Worm (Caenorhabditis elegans) whole organism, young adult: ENCODE data around the gene Y36E3A.2.

Experiments used
- C17E4.6 ChIP-seq: fragments of 200-800 bp; sonication (Bioruptor generic); IDR thresholded peaks from 2 replicates; pipeline ENCODE4 v1.3.6; 2022; ENCODE audit warnings: missing genetic modification reagents, missing genetic modification characterization, missing compliant biosample characterization
- D2030.7 ChIP-seq: fragments of 200-800 bp; sonication (Bioruptor generic); IDR thresholded peaks from 2 replicates; pipeline ENCODE4 v1.3.6; 2022; ENCODE audit warnings: missing genetic modification reagents, missing genetic modification characterization, missing compliant biosample characterization
- F23B12.7 ChIP-seq: sonication (generic microtip); optimal IDR thresholded peaks from 2 replicates; lab custom pipeline; 2017; ENCODE audit warnings: missing genetic modification characterization, mild to moderate bottlenecking, missing compliant biosample characterization, antibody characterized with exemption, moderate library complexity; ENCODE audit not compliant: insufficient read depth
- F37B4.10 ChIP-seq: fragments of 200-800 bp; sonication (Bioruptor generic); IDR thresholded peaks from 2 replicates; pipeline ENCODE4 v1.3.6; 2022; ENCODE audit warnings: missing genetic modification characterization, missing compliant biosample characterization
- F55B11.4 ChIP-seq: sonication (generic microtip); optimal IDR thresholded peaks from 2 replicates; lab custom pipeline; 2016; ENCODE audit warnings: missing compliant biosample characterization, missing genetic modification characterization, borderline replicate concordance; ENCODE audit not compliant: insufficient read depth
- K11D2.4 ChIP-seq: fragments of 200-800 bp; sonication (Bioruptor generic); IDR thresholded peaks from 2 replicates; pipeline ENCODE4 v1.3.6; 2022; ENCODE audit warnings: missing genetic modification reagents, missing genetic modification characterization, missing compliant biosample characterization
- K12H6.12 ChIP-seq: fragments of 200-800 bp; sonication (Bioruptor generic); optimal IDR thresholded peaks from 2 replicates; lab custom pipeline; 2018; ENCODE audit warnings: mild to moderate bottlenecking, missing genetic modification characterization, missing compliant biosample characterization
- Y56A3A.18 ChIP-seq: fragments of 200-800 bp; sonication (Bioruptor generic); IDR thresholded peaks from 2 replicates; pipeline ENCODE4 v1.3.6; 2022; ENCODE audit warnings: missing genetic modification reagents, missing genetic modification characterization, missing compliant biosample characterization
- aptf-3 ChIP-seq: fragments of 200-800 bp; sonication (Bioruptor generic); IDR thresholded peaks from 2 replicates; pipeline ENCODE4 v1.3.6; 2022; ENCODE audit warnings: missing genetic modification characterization, missing compliant biosample characterization
- attf-3 ChIP-seq: fragments of 200-800 bp; sonication (Bioruptor generic); conservative IDR thresholded peaks from 2 replicates; pipeline ENCODE4 v1.3.6; 2022; ENCODE audit warnings: missing genetic modification reagents, missing genetic modification characterization, missing compliant biosample characterization
- bed-2 ChIP-seq: fragments of 200-800 bp; sonication (Bioruptor generic); IDR thresholded peaks from 2 replicates; pipeline ENCODE4 v1.3.6; 2022; ENCODE audit warnings: missing genetic modification reagents, missing genetic modification characterization, missing compliant biosample characterization
- ceh-100 ChIP-seq: fragments of 200-800 bp; sonication (Bioruptor generic); IDR thresholded peaks from 2 replicates; pipeline ENCODE4 v1.3.6; 2022; ENCODE audit warnings: missing genetic modification reagents, missing genetic modification characterization, missing compliant biosample characterization
- ceh-40 ChIP-seq: fragments of 200-800 bp; sonication (Bioruptor generic); IDR thresholded peaks from 2 replicates; pipeline ENCODE4 v1.3.6; 2022; ENCODE audit warnings: missing genetic modification characterization, missing compliant biosample characterization
- ceh-91 ChIP-seq: fragments of 200-800 bp; sonication (Bioruptor generic); IDR thresholded peaks from 2 replicates; pipeline ENCODE4 v1.3.6; 2022; ENCODE audit warnings: missing genetic modification reagents, missing genetic modification characterization, missing compliant biosample characterization
- die-1 ChIP-seq: sonication (generic microtip); optimal IDR thresholded peaks from 2 replicates; lab custom pipeline; 2016; ENCODE audit warnings: missing genotype, mild to moderate bottlenecking, missing genetic modification characterization, missing compliant biosample characterization
- dpl-1 ChIP-seq: fragments of 150-350 bp; optimal IDR thresholded peaks from 2 replicates; lab custom pipeline; 2014; ENCODE audit warnings: missing biosample characterization, missing genetic modification reagents, missing genetic modification characterization
- ekl-4 ChIP-seq: fragments of 200-800 bp; sonication (Bioruptor generic); IDR thresholded peaks from 2 replicates; pipeline ENCODE4 v1.3.6; 2022; ENCODE audit warnings: missing genetic modification reagents, missing genetic modification characterization, missing compliant biosample characterization
- him-1 ChIP-seq: sonication (generic microtip); optimal IDR thresholded peaks from 2 replicates; lab custom pipeline; 2016; ENCODE audit warnings: missing genotype, missing genetic modification reagents, missing genetic modification characterization, missing compliant biosample characterization
- hlh-12 ChIP-seq: sonication (generic microtip); optimal IDR thresholded peaks from 2 replicates; lab custom pipeline; 2016; ENCODE audit warnings: missing genetic modification characterization, missing compliant biosample characterization
- hlh-26 ChIP-seq: fragments of 200-800 bp; sonication (Bioruptor generic); conservative IDR thresholded peaks from 2 replicates; pipeline ENCODE4 v1.3.6; 2022; ENCODE audit warnings: missing genetic modification reagents, missing genetic modification characterization, missing compliant biosample characterization
- hsf-1 ChIP-seq: fragments of 200-800 bp; sonication (Bioruptor generic); IDR thresholded peaks from 2 replicates; pipeline ENCODE4 v1.3.6; 2022; ENCODE audit warnings: missing genetic modification reagents, missing genetic modification characterization, missing compliant biosample characterization
- let-526 ChIP-seq: fragments of 200-800 bp; sonication (Bioruptor generic); IDR thresholded peaks from 2 replicates; pipeline ENCODE4 v1.3.6; 2022; ENCODE audit warnings: missing genetic modification reagents, missing genetic modification characterization, missing compliant biosample characterization
- let-607 ChIP-seq, 2 experiments: fragments of 200-800 bp in 1 of 2; sonication (Bioruptor generic) in 1 of 2; sonication (generic microtip) in 1 of 2; optimal IDR thresholded peaks; 2 replicates each; lab custom pipeline; 2016 to 2018; ENCODE audit warnings: mild to moderate bottlenecking in 2 of 2, missing compliant biosample characterization in 2 of 2, missing genetic modification characterization in 2 of 2, moderate library complexity in 2 of 2, missing genotype in 1 of 2
- lin-26 ChIP-seq: fragments of 200-800 bp; sonication (Bioruptor generic); IDR thresholded peaks from 2 replicates; pipeline ENCODE4 v1.3.6; 2022; ENCODE audit warnings: missing genetic modification reagents, missing genetic modification characterization, missing compliant biosample characterization
- lir-1 ChIP-seq: fragments of 200-800 bp; sonication (Bioruptor generic); conservative IDR thresholded peaks from 2 replicates; pipeline ENCODE4 v1.3.6; 2022; ENCODE audit warnings: missing genetic modification reagents, missing genetic modification characterization, missing compliant biosample characterization
- lsl-1 ChIP-seq: fragments of 200-800 bp; sonication (Bioruptor generic); optimal IDR thresholded peaks from 2 replicates; lab custom pipeline; 2018; ENCODE audit warnings: mild to moderate bottlenecking, missing genetic modification characterization, moderate library complexity, missing compliant biosample characterization
- madf-10 ChIP-seq: sonication (generic microtip); optimal IDR thresholded peaks from 2 replicates; lab custom pipeline; 2016; ENCODE audit warnings: mild to moderate bottlenecking, missing genetic modification characterization, missing compliant biosample characterization
- madf-3 ChIP-seq: fragments of 200-800 bp; sonication (Bioruptor generic); IDR thresholded peaks from 2 replicates; pipeline ENCODE4 v1.3.6; 2022; ENCODE audit warnings: missing genetic modification reagents, missing genetic modification characterization, missing compliant biosample characterization
- madf-6 ChIP-seq: fragments of 200-800 bp; sonication (Bioruptor generic); IDR thresholded peaks from 2 replicates; pipeline ENCODE4 v1.3.6; 2022; ENCODE audit warnings: missing genetic modification reagents, missing genetic modification characterization, missing compliant biosample characterization
- mes-4 ChIP-seq: sonication (generic microtip); optimal IDR thresholded peaks from 2 replicates; lab custom pipeline; 2016; ENCODE audit warnings: missing genotype, missing genetic modification characterization, missing compliant biosample characterization
- mxl-1 ChIP-seq: sonication (generic microtip); optimal IDR thresholded peaks from 2 replicates; lab custom pipeline; 2016; ENCODE audit warnings: missing genetic modification characterization, missing compliant biosample characterization
- nfya-1 ChIP-seq: sonication (generic microtip); optimal IDR thresholded peaks from 2 replicates; lab custom pipeline; 2017; ENCODE audit warnings: antibody characterized with exemption, missing compliant biosample characterization, missing genetic modification characterization, borderline replicate concordance; ENCODE audit not compliant: insufficient read depth
- nfya-2 ChIP-seq: fragments of 200-800 bp; sonication (Bioruptor generic); IDR thresholded peaks from 2 replicates; pipeline ENCODE4 v1.3.6; 2022; ENCODE audit warnings: missing genetic modification reagents, missing genetic modification characterization, missing compliant biosample characterization
- nhr-80 ChIP-seq: sonication (generic microtip); optimal IDR thresholded peaks from 2 replicates; lab custom pipeline; 2016; ENCODE audit warnings: missing genetic modification characterization, missing compliant biosample characterization
- pbrm-1 ChIP-seq: fragments of 200-800 bp; sonication (Bioruptor generic); IDR thresholded peaks from 2 replicates; pipeline ENCODE4 v1.3.6; 2022; ENCODE audit warnings: missing genetic modification reagents, missing genetic modification characterization, missing compliant biosample characterization
- sdz-38 ChIP-seq: sonication (generic microtip); optimal IDR thresholded peaks from 2 replicates; lab custom pipeline; 2016; ENCODE audit warnings: missing genotype, missing genetic modification characterization, missing compliant biosample characterization
- snpc-1.1 ChIP-seq: sonication (generic microtip); optimal IDR thresholded peaks from 2 replicates; lab custom pipeline; 2017; ENCODE audit warnings: missing genetic modification characterization, mild to moderate bottlenecking, missing compliant biosample characterization, antibody characterized with exemption, moderate library complexity, missing genotype, missing genetic modification reagents; ENCODE audit not compliant: insufficient read depth
- snpc-1.3 ChIP-seq: sonication (generic microtip); optimal IDR thresholded peaks from 2 replicates; lab custom pipeline; 2017; ENCODE audit warnings: missing genetic modification characterization, mild to moderate bottlenecking, missing compliant biosample characterization, antibody characterized with exemption, moderate library complexity, missing genotype, missing genetic modification reagents; ENCODE audit not compliant: insufficient read depth
- snpc-4 ChIP-seq, 5 experiments: fragments of 150-350 bp in 1 of 5; sonication (generic microtip) in 4 of 5; optimal IDR thresholded peaks; 2 replicates each; lab custom pipeline; 2014 to 2018; ENCODE audit warnings: missing genetic modification characterization in 5 of 5, missing biosample characterization in 3 of 5, antibody characterized with exemption in 2 of 5, mild to moderate bottlenecking in 2 of 5, missing compliant biosample characterization in 2 of 5, missing genotype in 2 of 5, moderate library complexity in 2 of 5, missing genetic modification reagents in 1 of 5
- tbx-9 ChIP-seq: sonication (generic microtip); optimal IDR thresholded peaks from 2 replicates; lab custom pipeline; 2016; ENCODE audit warnings: borderline replicate concordance, missing genetic modification characterization, inconsistent platforms, missing compliant biosample characterization
- tlf-1 ChIP-seq: fragments of 200-800 bp; sonication (Bioruptor generic); optimal IDR thresholded peaks from 2 replicates; lab custom pipeline; 2018; ENCODE audit warnings: mild to moderate bottlenecking, missing genetic modification characterization, missing compliant biosample characterization
- unc-62 ChIP-seq: fragments of 150-350 bp; optimal IDR thresholded peaks from 2 replicates; lab custom pipeline; 2014; ENCODE audit warnings: missing biosample characterization, missing genetic modification reagents, missing genetic modification characterization
- xnd-1 ChIP-seq: sonication (generic microtip); optimal IDR thresholded peaks from 2 replicates; lab custom pipeline; 2016; ENCODE audit warnings: missing genotype, missing genetic modification reagents, missing genetic modification characterization, missing compliant biosample characterization
- ztf-18 ChIP-seq: sonication (generic microtip); optimal IDR thresholded peaks from 2 replicates; lab custom pipeline; 2016; ENCODE audit warnings: missing genotype, mild to moderate bottlenecking, missing genetic modification characterization, missing compliant biosample characterization
- ztf-28 ChIP-seq: fragments of 200-800 bp; sonication (Bioruptor generic); IDR thresholded peaks from 2 replicates; pipeline ENCODE4 v1.3.6; 2022; ENCODE audit warnings: missing genetic modification reagents, missing genetic modification characterization, missing compliant biosample characterization

Gene Y36E3A.2

DNA sequence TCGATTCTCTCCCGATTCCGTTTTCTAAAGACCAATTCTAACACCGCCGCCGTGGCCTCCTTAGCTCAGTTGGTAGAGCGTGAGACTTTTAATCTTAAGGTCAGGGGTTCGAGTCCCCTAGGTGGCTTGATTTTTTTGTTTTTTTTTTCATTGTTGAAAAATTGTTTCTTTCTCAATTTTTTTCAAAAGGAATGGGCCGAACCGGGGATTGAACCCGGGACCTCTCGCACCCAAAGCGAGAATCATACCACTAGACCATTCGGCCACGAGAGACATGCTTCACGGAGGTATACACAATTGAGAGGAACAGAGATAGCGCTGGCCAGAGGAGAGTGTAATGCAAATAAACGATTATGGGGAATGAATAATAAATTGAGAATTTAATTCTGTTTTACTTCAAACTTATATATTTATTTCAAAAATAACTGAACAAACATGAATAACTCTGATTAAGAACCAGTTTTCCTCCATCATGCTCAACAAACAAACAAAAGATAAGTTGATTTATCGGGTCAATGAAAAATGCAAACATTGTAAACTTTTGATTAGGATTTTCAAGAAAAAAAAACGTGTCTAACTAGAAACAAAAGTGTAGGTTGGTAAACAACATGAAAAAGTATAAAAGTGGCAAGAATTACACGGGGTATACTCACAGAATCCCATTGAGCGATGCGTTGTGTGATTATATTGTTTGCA is 39.3 kb downstream of the Y36E3A.2 start, which contains the start of gene pqn-71 (continued):
- TF ChIP-seq bed-2, result 0 out of 2 replicates have a peak, but pooled peaks have one; percentile 54
- peak; percentile 71 for TF ChIP-seq mes-4
- TF ChIP-seq nhr-80 (tag; lab: Kevin White, UChicago), result peak; percentile 80
- peak; percentile 83 for TF ChIP-seq ceh-100 (GFP tag; lab: Robert Waterston, UW)
- TF ChIP-seq tbx-9 (tag; lab: Kevin White, UChicago), result peak; percentile 79
- TF ChIP-seq madf-10 (tag; lab: Kevin White, UChicago), result peak; percentile 92
- TF ChIP-seq dpl-1 (GFP tag; lab: Kevin White, UChicago), result peak; percentile 56
- TF ChIP-seq pbrm-1 (GFP tag; lab: Robert Waterston, UW), result peak; percentile 95
- TF ChIP-seq xnd-1 (tag; lab: Kevin White, UChicago), result peak; percentile 46
- peak; percentile 86 for TF ChIP-seq hlh-12 (tag; lab: Kevin White, UChicago)
- TF ChIP-seq ekl-4 (GFP tag; lab: Robert Waterston, UW), result peak; percentile 89
- peak; percentile 93 for TF ChIP-seq mxl-1 (tag; lab: Kevin White, UChicago)
- TF ChIP-seq sdz-38 (tag; lab: Kevin White, UChicago), result no peak
- TF ChIP-seq ztf-28, result peak; percentile 80
- TF ChIP-seq snpc-4 (GFP tag; optimal IDR thresholded peaks at IDR 0.05; lab: Kevin White, UChicago), result peak; percentile 82
- TF ChIP-seq snpc-4 (tag; optimal IDR thresholded peaks at IDR 0.05; lab: Kevin White, UChicago), result peak; percentile 80 to 93 (median 88)
- peak; percentile 95 for TF ChIP-seq aptf-3 (GFP tag; lab: Robert Waterston, UW)
- TF ChIP-seq Y56A3A.18 (GFP tag; lab: Robert Waterston, UW), result peak; percentile 97
- peak; percentile 94 for TF ChIP-seq snpc-1.3 (tag; lab: Kevin White, UChicago)
- TF ChIP-seq lin-26, result peak; percentile 98
- TF ChIP-seq nfya-2, result no peak
- TF ChIP-seq hsf-1 (GFP tag; lab: Robert Waterston, UW), result peak; percentile 87
- TF ChIP-seq tlf-1 (GFP tag; lab: Kevin White, UChicago), result peak; percentile 85
- peak; percentile 73 for TF ChIP-seq attf-3 (GFP tag; lab: Robert Waterston, UW)
- peak; percentile 97 for TF ChIP-seq D2030.7 (GFP tag; lab: Robert Waterston, UW)
- peak; percentile 85 for TF ChIP-seq madf-3 (GFP tag; lab: Robert Waterston, UW)
- peak; percentile 81 for TF ChIP-seq K12H6.12 (tag; lab: Kevin White, UChicago)
- TF ChIP-seq C17E4.6 (GFP tag; lab: Robert Waterston, UW), result peak; percentile 93
- no peak for TF ChIP-seq nfya-1 (tag; lab: Kevin White, UChicago)
- peak; percentile 89 for TF ChIP-seq let-526
- 0 out of 2 replicates have a peak, but pooled peaks have one; percentile 22 for TF ChIP-seq lir-1 (GFP tag; lab: Robert Waterston, UW)
- peak; percentile 73 for TF ChIP-seq lsl-1 (GFP tag; lab: Kevin White, UChicago)
- peak; percentile 77 for TF ChIP-seq madf-6 (GFP tag; lab: Robert Waterston, UW)
- TF ChIP-seq unc-62, result no peak
- TF ChIP-seq him-1 (tag; lab: Kevin White, UChicago), result peak; percentile 99
- peak; percentile 83 for TF ChIP-seq snpc-1.1 (tag; lab: Kevin White, UChicago)
- 0 out of 2 replicates have a peak, but pooled peaks have one; percentile 88 for TF ChIP-seq F37B4.10 (GFP tag; lab: Robert Waterston, UW)
- TF ChIP-seq die-1 (tag; lab: Kevin White, UChicago), result peak; percentile 95
- no peak for TF ChIP-seq F55B11.4 (tag; lab: Kevin White, UChicago)
- TF ChIP-seq ztf-18 (tag; lab: Kevin White, UChicago), result peak; percentile 86
- peak; percentile 88; the same call in 1 of the 2 replicates for TF ChIP-seq ceh-40 (GFP tag; lab: Robert Waterston, UW)
- TF ChIP-seq K11D2.4 (GFP tag; lab: Robert Waterston, UW), result peak; percentile 93
- TF ChIP-seq ceh-91 (GFP tag; lab: Robert Waterston, UW), result peak; percentile 63; the same call in 1 of the 2 replicates
- no peak for TF ChIP-seq hlh-26 (GFP tag; lab: Robert Waterston, UW)
- peak; percentile 75 to 81 for TF ChIP-seq let-607 (tag; optimal IDR thresholded peaks at IDR 0.05; lab: Kevin White, UChicago)
- TF ChIP-seq F23B12.7 (tag; lab: Kevin White, UChicago), result peak; percentile 95
